Fruit fly (Drosophila melanogaster) whole organism, embryonic: ENCODE measurements around the gene Hip14.

Experiments used
- Atf6 ChIP-seq: fragments of 200-800 bp; sonication (Bioruptor generic); IDR thresholded peaks from 2 replicates; pipeline ENCODE4 v1.3.6; 2022; ENCODE audit warnings: missing biosample characterization, missing genetic modification characterization
- Awh ChIP-seq: fragments of 200-800 bp; sonication (Bioruptor generic); IDR thresholded peaks from 2 replicates; pipeline ENCODE4, ENCODE4 v1.3.6; 2022; ENCODE audit warnings: missing biosample characterization, missing genetic modification characterization
- CG11085 ChIP-seq: fragments of 200-800 bp; sonication (Bioruptor generic); IDR thresholded peaks from 2 replicates; pipeline ENCODE4 v1.3.6; 2022; ENCODE audit warnings: missing biosample characterization, missing genetic modification characterization
- CG12071 ChIP-seq: fragments of 200-800 bp; sonication (Bioruptor generic); optimal IDR thresholded peaks from 3 replicates; lab custom pipeline; 2018; ENCODE audit warnings: missing biosample characterization, mild to moderate bottlenecking, missing genetic modification characterization
- CG12236 ChIP-seq: fragments of 200-800 bp; sonication (Bioruptor generic); optimal IDR thresholded peaks from 2 replicates; lab custom pipeline; 2016; ENCODE audit warnings: missing biosample characterization, missing genetic modification characterization
- CG12744 ChIP-seq: fragments of 200-800 bp; sonication (Bioruptor generic); optimal IDR thresholded peaks from 2 replicates; lab custom pipeline; 2016; ENCODE audit warnings: missing biosample characterization, missing genetic modification characterization
- CG14965 ChIP-seq: fragments of 200-800 bp; sonication (Bioruptor generic); optimal IDR thresholded peaks from 2 replicates; lab custom pipeline; 2016; ENCODE audit warnings: missing biosample characterization, missing genetic modification characterization, borderline replicate concordance
- CG15269 ChIP-seq: fragments of 200-800 bp; sonication (Bioruptor generic); optimal IDR thresholded peaks from 2 replicates; lab custom pipeline; 2018; ENCODE audit warnings: missing biosample characterization, mild to moderate bottlenecking, missing genetic modification characterization, moderate library complexity
- CG15514 ChIP-seq: fragments of 200-800 bp; sonication (Bioruptor generic); optimal IDR thresholded peaks from 3 replicates; lab custom pipeline; 2017; ENCODE audit warnings: missing biosample characterization, missing genetic modification characterization, mild to moderate bottlenecking, moderate library complexity, missing genetic modification reagents
- CG1647 ChIP-seq: fragments of 200-800 bp; sonication (Bioruptor generic); optimal IDR thresholded peaks from 3 replicates; lab custom pipeline; 2016; ENCODE audit warnings: missing biosample characterization, missing genetic modification characterization
- CG17361 ChIP-seq: fragments of 200-800 bp; sonication (Bioruptor generic); IDR thresholded peaks from 3 replicates; pipeline ENCODE4 v1.3.6; 2022; ENCODE audit warnings: missing biosample characterization, missing genetic modification characterization
- CG2129 ChIP-seq: fragments of 200-800 bp; sonication (Bioruptor generic); IDR thresholded peaks from 2 replicates; pipeline ENCODE4 v1.3.6; 2022; ENCODE audit warnings: missing biosample characterization, missing genetic modification characterization; ENCODE audit not compliant: partially characterized antibody
- CG2678 ChIP-seq: fragments of 200-800 bp; sonication (Bioruptor generic); optimal IDR thresholded peaks from 3 replicates; lab custom pipeline; 2019; ENCODE audit warnings: missing biosample characterization, mild to moderate bottlenecking, missing genetic modification characterization, moderate library complexity
- CG31388 ChIP-seq: fragments of 200-800 bp; sonication (Bioruptor generic); optimal IDR thresholded peaks from 2 replicates; lab custom pipeline; 2016; ENCODE audit warnings: missing biosample characterization, missing genetic modification characterization
- CG32532 ChIP-seq: fragments of 200-800 bp; sonication (Bioruptor generic); IDR thresholded peaks from 2 replicates; pipeline ENCODE4 v1.3.6; 2022; ENCODE audit warnings: missing biosample characterization, missing genetic modification characterization
- CG3407 ChIP-seq: fragments of 200-800 bp; sonication (Bioruptor generic); optimal IDR thresholded peaks from 2 replicates; lab custom pipeline; 2018; ENCODE audit warnings: missing biosample characterization, mild to moderate bottlenecking, missing genetic modification characterization
- CG6854 ChIP-seq: fragments of 200-800 bp; sonication (Bioruptor generic); optimal IDR thresholded peaks from 3 replicates; lab custom pipeline; 2017; ENCODE audit warnings: missing biosample characterization, mild to moderate bottlenecking, missing genetic modification characterization
- CG7963 ChIP-seq: fragments of 200-800 bp; sonication (Bioruptor generic); IDR thresholded peaks from 3 replicates; pipeline ENCODE4 v1.3.6; 2022; ENCODE audit warnings: missing biosample characterization, missing genetic modification characterization; ENCODE audit not compliant: partially characterized antibody
- CG9437 ChIP-seq: fragments of 200-800 bp; sonication (Bioruptor generic); optimal IDR thresholded peaks from 2 replicates; lab custom pipeline; 2018; ENCODE audit warnings: missing biosample characterization, mild to moderate bottlenecking, missing genetic modification characterization
- CG9727 ChIP-seq: fragments of 200-800 bp; sonication (Bioruptor generic); optimal IDR thresholded peaks from 3 replicates; lab custom pipeline; 2017; ENCODE audit warnings: missing biosample characterization, mild to moderate bottlenecking, missing genetic modification characterization
- Dad ChIP-seq: fragments of 200-800 bp; sonication (Bioruptor generic); optimal IDR thresholded peaks from 3 replicates; lab custom pipeline; 2016; ENCODE audit warnings: missing biosample characterization, missing genetic modification characterization
- Deaf1 ChIP-seq: fragments of 200-800 bp; optimal IDR thresholded peaks from 3 replicates; lab custom pipeline; 2019; ENCODE audit warnings: missing biosample characterization, mild to moderate bottlenecking, missing genetic modification characterization, moderate library complexity
- Dek ChIP-seq: fragments of 200-800 bp; sonication (Bioruptor generic); optimal IDR thresholded peaks from 3 replicates; lab custom pipeline; 2019; ENCODE audit warnings: missing biosample characterization, mild to moderate bottlenecking, missing genetic modification characterization, moderate library complexity
- E2f1 ChIP-seq: fragments of 200-800 bp; sonication (Bioruptor generic); IDR thresholded peaks from 2 replicates; pipeline ENCODE4 v1.3.6; 2022; ENCODE audit warnings: missing biosample characterization, missing genetic modification characterization
- Hr3 ChIP-seq: fragments of 200-800 bp; sonication (Bioruptor generic); optimal IDR thresholded peaks from 3 replicates; lab custom pipeline; 2016; ENCODE audit warnings: missing biosample characterization, missing genetic modification characterization
- Meics ChIP-seq: fragments of 200-800 bp; sonication (Bioruptor generic); optimal IDR thresholded peaks from 2 replicates; lab custom pipeline; 2017; ENCODE audit warnings: missing biosample characterization, mild to moderate bottlenecking, missing genetic modification characterization
- Nf-YB ChIP-seq: fragments of 200-800 bp; sonication (Bioruptor generic); optimal IDR thresholded peaks from 3 replicates; lab custom pipeline; 2019; ENCODE audit warnings: missing biosample characterization, mild to moderate bottlenecking, missing genetic modification characterization, moderate library complexity
- Pdp1 ChIP-seq, 2 experiments: fragments of 200-800 bp; sonication (Bioruptor generic); optimal IDR thresholded peaks; 3 replicates each; lab custom pipeline; 2016; ENCODE audit warnings: missing biosample characterization in 2 of 2, missing genetic modification characterization in 2 of 2, mild to moderate bottlenecking in 1 of 2, moderate library complexity in 1 of 2
- Scr ChIP-seq: fragments of 200-800 bp; sonication (Bioruptor generic); IDR thresholded peaks from 2 replicates; pipeline ENCODE4 v1.3.6; 2022; ENCODE audit warnings: missing biosample characterization, missing genetic modification characterization; ENCODE audit not compliant: partially characterized antibody
- Side ChIP-seq: fragments of 200-800 bp; sonication (Bioruptor generic); optimal IDR thresholded peaks from 2 replicates; lab custom pipeline; 2016; ENCODE audit warnings: missing biosample characterization, missing genetic modification characterization
- Six4 ChIP-seq: fragments of 200-800 bp; sonication (Bioruptor generic); optimal IDR thresholded peaks from 2 replicates; lab custom pipeline; 2016; ENCODE audit warnings: missing biosample characterization, missing genetic modification characterization
- ab ChIP-seq: fragments of 200-800 bp; sonication (Bioruptor generic); optimal IDR thresholded peaks from 2 replicates; lab custom pipeline; 2016; ENCODE audit warnings: missing biosample characterization, missing genetic modification characterization
- ase ChIP-seq: fragments of 200-800 bp; sonication (Bioruptor generic); IDR thresholded peaks from 3 replicates; pipeline ENCODE4 v1.3.6; 2022; ENCODE audit warnings: missing biosample characterization, missing genetic modification characterization
- chinmo ChIP-seq: fragments of 200-800 bp; sonication (Bioruptor generic); IDR thresholded peaks from 4 replicates; pipeline ENCODE4 v1.3.6; 2022; ENCODE audit warnings: missing biosample characterization, missing genetic modification characterization; ENCODE audit not compliant: partially characterized antibody
- crol ChIP-seq: fragments of 200-800 bp; sonication (Bioruptor generic); IDR thresholded peaks from 2 replicates; pipeline ENCODE4 v1.3.6; 2022; ENCODE audit warnings: missing biosample characterization, missing genetic modification characterization
- dati ChIP-seq: fragments of 200-800 bp; sonication (Bioruptor generic); IDR thresholded peaks from 2 replicates; pipeline ENCODE4 v1.3.6; 2022; ENCODE audit warnings: missing biosample characterization, missing genetic modification characterization
- ftz-f1 ChIP-seq: fragments of 200-800 bp; sonication (Bioruptor generic); optimal IDR thresholded peaks from 2 replicates; lab custom pipeline; 2016; ENCODE audit warnings: missing biosample characterization, missing genetic modification characterization
- gce ChIP-seq: fragments of 200-800 bp; sonication (Bioruptor generic); IDR thresholded peaks from 3 replicates; pipeline ENCODE4 v1.3.6; 2022; ENCODE audit warnings: missing biosample characterization, missing genetic modification characterization
- hkb ChIP-seq, 2 experiments: fragments of 200-800 bp in 1 of 2; fragments of >200 bp in 1 of 2; sonication (Bioruptor generic) in 1 of 2; IDR thresholded peaks in 1 of 2; optimal IDR thresholded peaks in 1 of 2; 2 replicates each; pipeline versions ENCODE4 v1.3.6 to Lab custom; 2017 to 2022; ENCODE audit warnings: missing biosample characterization in 1 of 2, missing genetic modification characterization in 1 of 2
- inv ChIP-seq: fragments of 200-800 bp; sonication (Bioruptor generic); IDR thresholded peaks from 2 replicates; pipeline ENCODE4 v1.3.6; 2022; ENCODE audit warnings: missing biosample characterization, missing genetic modification characterization; ENCODE audit not compliant: partially characterized antibody
- mld ChIP-seq: fragments of 200-800 bp; sonication (Bioruptor generic); IDR thresholded peaks from 3 replicates; pipeline ENCODE4 v1.3.6; 2022; ENCODE audit warnings: missing biosample characterization, missing genetic modification characterization; ENCODE audit not compliant: partially characterized antibody
- org-1 ChIP-seq: fragments of 200-800 bp; sonication (Bioruptor generic); optimal IDR thresholded peaks from 2 replicates; lab custom pipeline; 2017; ENCODE audit warnings: missing biosample characterization, missing genetic modification characterization
- ro ChIP-seq: fragments of 200-800 bp; sonication (Bioruptor generic); IDR thresholded peaks from 2 replicates; pipeline ENCODE4 v1.3.6; 2022; ENCODE audit warnings: missing biosample characterization, missing genetic modification characterization
- sc ChIP-seq, 3 experiments: fragments of >200 bp in 2 of 3; fragments of 200-800 bp in 1 of 3; sonication (Bioruptor generic) in 1 of 3; optimal IDR thresholded peaks; 2 replicates in 2 of 3; 3 replicates in 1 of 3; lab custom pipeline; 2017; ENCODE audit warnings: mild to moderate bottlenecking in 1 of 3, missing biosample characterization in 1 of 3, missing genetic modification characterization in 1 of 3, missing genetic modification reagents in 1 of 3
- slou ChIP-seq: fragments of 200-800 bp; sonication (Bioruptor generic); optimal IDR thresholded peaks from 3 replicates; lab custom pipeline; 2016; ENCODE audit warnings: missing biosample characterization, missing genetic modification characterization
- sr ChIP-seq: fragments of 200-800 bp; sonication (Bioruptor generic); IDR thresholded peaks from 3 replicates; pipeline ENCODE4 v1.3.6; 2022; ENCODE audit warnings: missing biosample characterization, missing genetic modification characterization
- vvl ChIP-seq: fragments of 200-800 bp; sonication (Bioruptor generic); IDR thresholded peaks from 2 replicates; pipeline ENCODE4 v1.3.6; 2022; ENCODE audit warnings: missing biosample characterization, missing genetic modification characterization
- wdn ChIP-seq: fragments of 200-800 bp; sonication (Bioruptor generic); IDR thresholded peaks from 2 replicates; pipeline ENCODE4 v1.3.6; 2022; ENCODE audit warnings: missing biosample characterization, missing genetic modification characterization

Gene Hip14

DNA sequence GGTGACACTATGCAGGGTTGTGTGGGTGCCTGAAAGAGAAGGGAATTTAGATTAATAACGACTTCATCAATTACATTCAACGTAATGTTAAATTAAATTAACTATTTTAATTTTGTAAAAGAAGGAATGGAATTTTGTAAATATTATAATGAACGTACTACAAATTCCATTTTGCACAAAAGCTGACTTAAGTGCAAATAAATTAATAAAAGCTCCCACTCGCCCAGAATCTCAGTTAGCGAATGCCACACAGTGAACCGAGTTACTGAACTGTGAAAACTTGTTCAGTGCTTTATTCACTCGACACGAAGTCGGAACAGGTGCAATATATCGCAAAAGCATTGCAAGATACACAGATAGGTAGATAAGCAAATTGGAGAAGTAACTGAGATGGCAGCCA, 13.0 kb upstream of the Hip14 start, which contains the start of gene CG17026:
TSS of gene CG17026 (plus strand) at position 301 of the 400 bp plus-strand sequence.
- no peak for TF ChIP-seq Dad (GFP tag; lab: Kevin White, UChicago)
- no peak for TF ChIP-seq CG9437 (GFP tag; lab: Kevin White, UChicago)
- no peak for TF ChIP-seq org-1 (GFP tag; lab: Kevin White, UChicago)
- no peak for TF ChIP-seq hkb (optimal IDR thresholded peaks at IDR 0.05; lab: Kevin White, UChicago)
- no peak for TF ChIP-seq hkb (GFP tag; IDR thresholded peaks at IDR 0.05; lab: Robert Waterston, UW)
- TF ChIP-seq Atf6 (GFP tag; lab: Robert Waterston, UW): no peak

DNA sequence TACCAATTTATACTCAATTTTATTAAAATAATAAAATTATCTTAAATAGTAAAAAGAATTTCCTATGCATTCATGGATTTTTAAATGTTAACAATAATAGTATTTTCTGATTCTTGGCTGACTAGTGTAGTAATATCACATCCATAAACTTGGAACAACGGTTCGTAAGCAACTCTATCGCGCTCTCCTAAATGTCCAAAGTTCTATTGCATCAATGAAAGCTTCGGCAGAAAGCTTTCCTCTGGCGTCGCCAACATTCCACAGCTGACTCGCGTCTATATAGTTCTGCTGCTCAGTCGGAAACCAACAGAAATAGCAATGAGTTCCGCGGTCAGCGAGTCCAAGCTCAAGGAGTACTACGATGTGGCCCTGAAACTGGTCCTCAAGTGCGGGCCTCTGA, 11.3 kb upstream of the Hip14 start, which contains the start of gene CG17029:
TSS of gene CG17029 (plus strand) at position 113 of the 400 bp plus-strand sequence.
- TF ChIP-seq Awh (GFP tag; lab: Robert Waterston, UW): no peak
- TF ChIP-seq sc (optimal IDR thresholded peaks at IDR 0.05; lab: Kevin White, UChicago): no peak
- no peak for TF ChIP-seq sc (GFP tag; optimal IDR thresholded peaks at IDR 0.05; lab: Kevin White, UChicago)
- TF ChIP-seq CG7963: no peak
- no peak for TF ChIP-seq CG12236
- TF ChIP-seq wdn (GFP tag; lab: Robert Waterston, UW): no peak
- TF ChIP-seq ro (GFP tag; lab: Robert Waterston, UW): no peak
- no peak for TF ChIP-seq CG31388 (GFP tag; lab: Kevin White, UChicago)
- TF ChIP-seq CG12744 (GFP tag; lab: Kevin White, UChicago): no peak
- TF ChIP-seq CG15269 (tag; lab: Kevin White, UChicago): no peak
- peak; percentile 55 for TF ChIP-seq ftz-f1 (GFP tag; lab: Kevin White, UChicago)
- TF ChIP-seq CG12071: no peak
- no peak for TF ChIP-seq CG11085 (GFP tag; lab: Robert Waterston, UW)
- TF ChIP-seq vvl (GFP tag; lab: Robert Waterston, UW): 0 out of 2 replicates have a peak, but pooled peaks have one; percentile 14
- no peak for TF ChIP-seq Hr3 (GFP tag; lab: Kevin White, UChicago)
- TF ChIP-seq CG32532 (GFP tag; lab: Robert Waterston, UW): peak; percentile 35; the same call in 1 of the 2 replicates
- no peak for TF ChIP-seq CG2129 (GFP tag; lab: Robert Waterston, UW)
- TF ChIP-seq CG14965: no peak
- no peak for TF ChIP-seq CG3407
- no peak for TF ChIP-seq mld (GFP tag; lab: Robert Waterston, UW)
- no peak for TF ChIP-seq CG17361 (GFP tag; lab: Robert Waterston, UW)
- peak; percentile 44 for TF ChIP-seq CG6854 (GFP tag; lab: Kevin White, UChicago)
- peak; percentile 17 for TF ChIP-seq Deaf1
- no peak for TF ChIP-seq gce (GFP tag; lab: Robert Waterston, UW)
- no peak for TF ChIP-seq sr (GFP tag; lab: Robert Waterston, UW)
- TF ChIP-seq slou (GFP tag; lab: Kevin White, UChicago): no peak
- TF ChIP-seq CG9727 (GFP tag; lab: Kevin White, UChicago): no peak
- TF ChIP-seq CG1647 (GFP tag; lab: Kevin White, UChicago): no peak
- TF ChIP-seq Six4 (GFP tag; lab: Kevin White, UChicago): no peak
- TF ChIP-seq Nf-YB (GFP tag; lab: Kevin White, UChicago): no peak
- no peak for TF ChIP-seq ase
- TF ChIP-seq ab (GFP tag; lab: Kevin White, UChicago): no peak
- no peak for TF ChIP-seq Dek (tag; lab: Kevin White, UChicago)
- TF ChIP-seq inv (GFP tag; lab: Robert Waterston, UW): no peak
- no peak for TF ChIP-seq Side (GFP tag; lab: Kevin White, UChicago)
- no peak for TF ChIP-seq crol (GFP tag; lab: Robert Waterston, UW)
- peak in 1 of 2 experiments; percentile 42 for TF ChIP-seq Pdp1 (GFP tag; optimal IDR thresholded peaks at IDR 0.05; lab: Kevin White, UChicago)
- peak; percentile 14; the same call in 1 of the 2 replicates for TF ChIP-seq Scr (GFP tag; lab: Robert Waterston, UW)
- TF ChIP-seq Meics (GFP tag; lab: Kevin White, UChicago): peak; percentile 6
- peak; percentile 24 for TF ChIP-seq CG15514
- TF ChIP-seq E2f1: no peak
- peak; percentile 54 for TF ChIP-seq CG2678 (tag; lab: Kevin White, UChicago)
- TF ChIP-seq dati (GFP tag; lab: Robert Waterston, UW): no peak
- TF ChIP-seq chinmo (GFP tag; lab: Robert Waterston, UW): 0 out of 4 replicates have a peak, but pooled peaks have one; percentile 25
